Fruit fly (Drosophila melanogaster): ENCODE data around the gene CG12093.

Gene CG12093

dm6 chr3L:2763762-2764161 is 10.0 kb downstream of the CG12093 start (continued):
- no peak for TF ChIP-seq lbe (GFP tag; optimal IDR thresholded peaks at IDR 0.05)
- TF ChIP-seq CG12942 (GFP tag; optimal IDR thresholded peaks at IDR 0.05): no peak
- peak; percentile 11 for TF ChIP-seq Xbp1 (GFP tag; optimal IDR thresholded peaks at IDR 0.05)
- no peak for TF ChIP-seq salm (tag; optimal IDR thresholded peaks at IDR 0.05)
- no peak for TF ChIP-seq ro (GFP tag; IDR thresholded peaks at IDR 0.05)
- TF ChIP-seq sug (tag; optimal IDR thresholded peaks at IDR 0.05): no peak
- no peak for TF ChIP-seq Blimp-1 (GFP tag; optimal IDR thresholded peaks at IDR 0.05)
- TF ChIP-seq cad (GFP tag; optimal IDR thresholded peaks at IDR 0.05): no peak
- TF ChIP-seq Kr (GFP tag; optimal IDR thresholded peaks at IDR 0.05): no peak
- no peak for TF ChIP-seq dm (GFP tag; optimal IDR thresholded peaks at IDR 0.05)
- TF ChIP-seq dati (GFP tag; IDR thresholded peaks at IDR 0.05): no peak
- TF ChIP-seq br (optimal IDR thresholded peaks at IDR 0.05): no peak
- no peak for TF ChIP-seq CG4730 (GFP tag; IDR thresholded peaks at IDR 0.05)
- no peak for TF ChIP-seq Hr78 (GFP tag; optimal IDR thresholded peaks at IDR 0.05)
- TF ChIP-seq CG2116 (GFP tag; optimal IDR thresholded peaks at IDR 0.05): no peak
- TF ChIP-seq pros (GFP tag; optimal IDR thresholded peaks at IDR 0.05): no peak
- 0 out of 2 replicates have a peak, but pooled peaks have one; percentile 24 for TF ChIP-seq ap (GFP tag; IDR thresholded peaks at IDR 0.05)
- no peak for TF ChIP-seq B-H2 (GFP tag; optimal IDR thresholded peaks at IDR 0.05)
- peak; percentile 32 for TF ChIP-seq Sox102F (GFP tag; optimal IDR thresholded peaks at IDR 0.05)
- TF ChIP-seq CG11247 (GFP tag; IDR thresholded peaks at IDR 0.05): 0 out of 2 replicates have a peak, but pooled peaks have one; percentile 9
- no peak for TF ChIP-seq tll (GFP tag; optimal IDR thresholded peaks at IDR 0.05)
- TF ChIP-seq CG7556 (GFP tag; optimal IDR thresholded peaks at IDR 0.05): no peak
- peak; percentile 48; the same call in 1 of the 2 replicates for TF ChIP-seq CG6689 (GFP tag; IDR thresholded peaks at IDR 0.05)
- TF ChIP-seq Oli (tag; optimal IDR thresholded peaks at IDR 0.05): peak; percentile 24
- no peak for TF ChIP-seq sens-2 (GFP tag; IDR thresholded peaks at IDR 0.05)
- TF ChIP-seq Spps (tag; optimal IDR thresholded peaks at IDR 0.05): no peak
- no peak for TF ChIP-seq pita (GFP tag; optimal IDR thresholded peaks at IDR 0.05)
- no peak for TF ChIP-seq sc (optimal IDR thresholded peaks at IDR 0.05)
- TF ChIP-seq sc (GFP tag; optimal IDR thresholded peaks at IDR 0.05): no peak
- peak; percentile 47 for TF ChIP-seq CG10366 (GFP tag; IDR thresholded peaks at IDR 0.05)
- TF ChIP-seq CG7372 (GFP tag; IDR thresholded peaks at IDR 0.05): peak; percentile 40; the same call in 1 of the 2 replicates
- no peak for TF ChIP-seq wek (GFP tag; optimal IDR thresholded peaks at IDR 0.05)
- no peak for TF ChIP-seq CG12155 (GFP tag; optimal IDR thresholded peaks at IDR 0.05)
- no peak for TF ChIP-seq phol (tag; optimal IDR thresholded peaks at IDR 0.05)
- TF ChIP-seq CG6813 (GFP tag; optimal IDR thresholded peaks at IDR 0.05): no peak
- TF ChIP-seq CG4424 (GFP tag; optimal IDR thresholded peaks at IDR 0.05): no peak
- peak; percentile 56 for TF ChIP-seq sens (GFP tag)
- TF ChIP-seq Scr (GFP tag; IDR thresholded peaks at IDR 0.05; ENCODE audit: partially characterized antibody): no peak
- TF ChIP-seq sqz (GFP tag; optimal IDR thresholded peaks at IDR 0.05): no peak
- no peak; the same call in 2 of the 3 replicates for TF ChIP-seq ase (GFP tag; IDR thresholded peaks at IDR 0.05)
- no peak for TF ChIP-seq CG12769 (tag; optimal IDR thresholded peaks at IDR 0.05)
- TF ChIP-seq gsb (GFP tag; IDR thresholded peaks at IDR 0.05): no peak
- no peak for TF ChIP-seq CG15696 (tag; optimal IDR thresholded peaks at IDR 0.05)
- TF ChIP-seq Dll (GFP tag; IDR thresholded peaks at IDR 0.05; ENCODE audit: partially characterized antibody): no peak
- TF ChIP-seq CG9609 (GFP tag; optimal IDR thresholded peaks at IDR 0.05): no peak
- TF ChIP-seq CG1233 (GFP tag; optimal IDR thresholded peaks at IDR 0.05): no peak
- TF ChIP-seq Vsx1 (GFP tag; optimal IDR thresholded peaks at IDR 0.05): no peak
- no peak for TF ChIP-seq CG8944 (GFP tag; optimal IDR thresholded peaks at IDR 0.05)
- no peak for TF ChIP-seq CG10959 (GFP tag; IDR thresholded peaks at IDR 0.05)
- no peak for TF ChIP-seq ac (GFP tag; optimal IDR thresholded peaks at IDR 0.05)
- TF ChIP-seq p53 (GFP tag; optimal IDR thresholded peaks at IDR 0.05): no peak
- TF ChIP-seq CG4707 (GFP tag; optimal IDR thresholded peaks at IDR 0.05): no peak
